Fruit fly (Drosophila melanogaster) whole organism, embryonic: ENCODE results near the gene Ptp10D.

Source experiments
- Abd-B ChIP-seq: fragments of 200-800 bp; sonication (Bioruptor generic); optimal IDR thresholded peaks from 2 replicates; lab custom pipeline; 2018; ENCODE audit warnings: missing biosample characterization, mild to moderate bottlenecking, missing genetic modification characterization, moderate library complexity
- Antp ChIP-seq: fragments of 200-800 bp; sonication (Bioruptor generic); optimal IDR thresholded peaks from 3 replicates; lab custom pipeline; 2016; ENCODE audit warnings: missing biosample characterization, missing genetic modification characterization
- Atf-2 ChIP-seq: fragments of 200-800 bp; sonication (Bioruptor generic); optimal IDR thresholded peaks from 2 replicates; lab custom pipeline; 2016; ENCODE audit warnings: missing biosample characterization, missing genetic modification characterization
- B-H2 ChIP-seq: fragments of 200-800 bp; sonication (Bioruptor generic); optimal IDR thresholded peaks from 2 replicates; lab custom pipeline; 2018; ENCODE audit warnings: missing biosample characterization, mild to moderate bottlenecking, missing genetic modification characterization
- CG11696 ChIP-seq: fragments of 200-800 bp; sonication (Bioruptor generic); IDR thresholded peaks from 2 replicates; pipeline ENCODE4 v1.3.6; 2022; ENCODE audit warnings: missing biosample characterization, missing genetic modification characterization
- CG11723 ChIP-seq: fragments of 200-800 bp; sonication (Bioruptor generic); optimal IDR thresholded peaks from 2 replicates; lab custom pipeline; 2017; ENCODE audit warnings: missing biosample characterization, mild to moderate bottlenecking, missing genetic modification characterization
- CG12071 ChIP-seq: fragments of 200-800 bp; sonication (Bioruptor generic); optimal IDR thresholded peaks from 3 replicates; lab custom pipeline; 2018; ENCODE audit warnings: missing biosample characterization, mild to moderate bottlenecking, missing genetic modification characterization
- CG12155 ChIP-seq: fragments of 200-800 bp; sonication (Bioruptor generic); optimal IDR thresholded peaks from 3 replicates; lab custom pipeline; 2016; ENCODE audit warnings: missing biosample characterization, missing genetic modification characterization
- CG12659 ChIP-seq: fragments of 200-800 bp; sonication (Bioruptor generic); optimal IDR thresholded peaks from 3 replicates; lab custom pipeline; 2017; ENCODE audit warnings: mild to moderate bottlenecking, missing biosample characterization, missing genetic modification reagents, missing genetic modification characterization
- CG13287 ChIP-seq: fragments of 200-800 bp; sonication (Bioruptor generic); IDR thresholded peaks from 2 replicates; pipeline ENCODE4 v1.3.6; 2022; ENCODE audit warnings: missing biosample characterization, missing genetic modification characterization; ENCODE audit not compliant: partially characterized antibody
- CG13775 ChIP-seq: fragments of 200-800 bp; sonication (Bioruptor generic); optimal IDR thresholded peaks from 3 replicates; lab custom pipeline; 2017; ENCODE audit warnings: missing biosample characterization, mild to moderate bottlenecking, missing genetic modification characterization
- CG13894 ChIP-seq: fragments of 200-800 bp; sonication (Bioruptor generic); optimal IDR thresholded peaks from 3 replicates; lab custom pipeline; 2018; ENCODE audit warnings: missing biosample characterization, mild to moderate bottlenecking, missing genetic modification characterization, moderate library complexity
- CG17186 ChIP-seq: fragments of 200-800 bp; sonication (Bioruptor generic); optimal IDR thresholded peaks from 3 replicates; lab custom pipeline; 2017; ENCODE audit warnings: missing biosample characterization, missing genetic modification reagents, missing genetic modification characterization
- CG18476 ChIP-seq: fragments of 200-800 bp; sonication (Bioruptor generic); optimal IDR thresholded peaks from 2 replicates; lab custom pipeline; 2016; ENCODE audit warnings: missing biosample characterization, mild to moderate bottlenecking, missing genetic modification characterization
- CG30020 ChIP-seq: fragments of 200-800 bp; optimal IDR thresholded peaks from 2 replicates; lab custom pipeline; 2019; ENCODE audit warnings: missing biosample characterization, mild to moderate bottlenecking, missing genetic modification characterization, moderate library complexity
- CG32532 ChIP-seq: fragments of 200-800 bp; sonication (Bioruptor generic); IDR thresholded peaks from 2 replicates; pipeline ENCODE4 v1.3.6; 2022; ENCODE audit warnings: missing biosample characterization, missing genetic modification characterization
- CG3407 ChIP-seq: fragments of 200-800 bp; sonication (Bioruptor generic); optimal IDR thresholded peaks from 2 replicates; lab custom pipeline; 2018; ENCODE audit warnings: missing biosample characterization, mild to moderate bottlenecking, missing genetic modification characterization
- CG3726 ChIP-seq: fragments of 200-800 bp; sonication (Bioruptor generic); IDR thresholded peaks from 3 replicates; pipeline ENCODE4, ENCODE4 v1.3.6; 2022; ENCODE audit warnings: missing biosample characterization, missing genetic modification characterization
- CG4820 ChIP-seq: fragments of 200-800 bp; sonication (Bioruptor generic); optimal IDR thresholded peaks from 3 replicates; lab custom pipeline; 2016; ENCODE audit warnings: missing biosample characterization, missing genetic modification characterization
- CG5180 ChIP-seq: fragments of 200-800 bp; sonication (Bioruptor generic); optimal IDR thresholded peaks from 3 replicates; lab custom pipeline; 2017; ENCODE audit warnings: missing biosample characterization, missing genetic modification characterization, mild to moderate bottlenecking, moderate library complexity, missing genetic modification reagents
- CG5245 ChIP-seq: fragments of 200-800 bp; sonication (Bioruptor generic); optimal IDR thresholded peaks from 3 replicates; lab custom pipeline; 2016; ENCODE audit warnings: missing biosample characterization, missing genetic modification characterization
- CG6175 ChIP-seq: fragments of 200-800 bp; sonication (Bioruptor generic); IDR thresholded peaks from 3 replicates; pipeline ENCODE4 v1.3.6; 2022; ENCODE audit warnings: missing biosample characterization, missing genetic modification characterization
- CG6254 ChIP-seq: fragments of 200-800 bp; sonication (Bioruptor generic); optimal IDR thresholded peaks from 3 replicates; lab custom pipeline; 2017; ENCODE audit warnings: mild to moderate bottlenecking, missing biosample characterization, missing genetic modification reagents, missing genetic modification characterization
- CG6272 ChIP-seq: fragments of 200-800 bp; sonication (Bioruptor generic); IDR thresholded peaks from 2 replicates; pipeline ENCODE4 v1.3.6; 2022; ENCODE audit warnings: missing biosample characterization, missing genetic modification characterization
- CG7745 ChIP-seq: fragments of 200-800 bp; sonication (Bioruptor generic); optimal IDR thresholded peaks from 2 replicates; lab custom pipeline; 2018; ENCODE audit warnings: missing biosample characterization, mild to moderate bottlenecking, missing genetic modification characterization, moderate library complexity
- CG9727 ChIP-seq: fragments of 200-800 bp; sonication (Bioruptor generic); optimal IDR thresholded peaks from 3 replicates; lab custom pipeline; 2017; ENCODE audit warnings: missing biosample characterization, mild to moderate bottlenecking, missing genetic modification characterization
- Dad ChIP-seq: fragments of 200-800 bp; sonication (Bioruptor generic); optimal IDR thresholded peaks from 3 replicates; lab custom pipeline; 2016; ENCODE audit warnings: missing biosample characterization, missing genetic modification characterization
- Dbx ChIP-seq: fragments of 200-800 bp; sonication (Bioruptor generic); IDR thresholded peaks from 3 replicates; pipeline ENCODE4 v1.3.6; 2022; ENCODE audit warnings: missing biosample characterization, missing genetic modification characterization
- Deaf1 ChIP-seq: fragments of 200-800 bp; optimal IDR thresholded peaks from 3 replicates; lab custom pipeline; 2019; ENCODE audit warnings: missing biosample characterization, mild to moderate bottlenecking, missing genetic modification characterization, moderate library complexity
- Dref ChIP-seq: fragments of 200-800 bp; sonication (Bioruptor generic); IDR thresholded peaks from 2 replicates; pipeline ENCODE4 v1.3.6; 2022; ENCODE audit warnings: missing biosample characterization, missing genetic modification characterization
- Ets65A ChIP-seq: fragments of 200-800 bp; sonication (Bioruptor generic); peaks from one replicate; lab custom pipeline; 2016; ENCODE audit warnings: missing biosample characterization, missing genetic modification characterization
- Fer2 ChIP-seq: fragments of 200-800 bp; sonication (Bioruptor generic); optimal IDR thresholded peaks from 2 replicates; lab custom pipeline; 2018; ENCODE audit warnings: missing biosample characterization, mild to moderate bottlenecking, missing genetic modification characterization, moderate library complexity
- HLH54F ChIP-seq: fragments of 200-800 bp; sonication (Bioruptor generic); optimal IDR thresholded peaks from 3 replicates; lab custom pipeline; 2016; ENCODE audit warnings: missing biosample characterization, missing genetic modification characterization
- Max ChIP-seq: fragments of 200-800 bp; sonication (Bioruptor generic); optimal IDR thresholded peaks from 2 replicates; lab custom pipeline; 2016; ENCODE audit warnings: missing biosample characterization, mild to moderate bottlenecking, missing genetic modification characterization
- Oaz ChIP-seq: fragments of 200-800 bp; sonication (Bioruptor generic); IDR thresholded peaks from 2 replicates; pipeline ENCODE4 v1.3.6; 2022; ENCODE audit warnings: missing biosample characterization, missing genetic modification characterization
- Sry-β ChIP-seq: fragments of 200-800 bp; sonication (Bioruptor generic); optimal IDR thresholded peaks from 2 replicates; lab custom pipeline; 2018; ENCODE audit warnings: missing biosample characterization, mild to moderate bottlenecking, missing genetic modification characterization, moderate library complexity
- ap ChIP-seq: fragments of 200-800 bp; sonication (Bioruptor generic); IDR thresholded peaks from 2 replicates; pipeline ENCODE4 v1.3.6; 2022; ENCODE audit warnings: missing biosample characterization, missing genetic modification characterization
- ash1 ChIP-seq: fragments of 200-800 bp; sonication (Bioruptor generic); optimal IDR thresholded peaks from 2 replicates; lab custom pipeline; 2018; ENCODE audit warnings: missing biosample characterization, mild to moderate bottlenecking, missing genetic modification characterization
- bowl ChIP-seq: fragments of 200-800 bp; sonication (Bioruptor generic); IDR thresholded peaks from 2 replicates; pipeline ENCODE4 v1.3.6; 2022; ENCODE audit warnings: missing biosample characterization, missing genetic modification characterization
- br ChIP-seq: fragments of >200 bp; optimal IDR thresholded peaks from 2 replicates; lab custom pipeline; 2017
- caup ChIP-seq: fragments of 200-800 bp; sonication (Bioruptor generic); optimal IDR thresholded peaks from 3 replicates; lab custom pipeline; 2017; ENCODE audit warnings: missing biosample characterization, mild to moderate bottlenecking, missing genetic modification characterization, moderate library complexity; ENCODE audit not compliant: severe bottlenecking
- corto ChIP-seq: fragments of 200-800 bp; sonication (Bioruptor generic); optimal IDR thresholded peaks from 2 replicates; lab custom pipeline; 2016; ENCODE audit warnings: missing biosample characterization, mild to moderate bottlenecking, missing genetic modification characterization, moderate library complexity
- fd102C ChIP-seq: fragments of 200-800 bp; sonication (Bioruptor generic); optimal IDR thresholded peaks from 2 replicates; lab custom pipeline; 2018; ENCODE audit warnings: missing biosample characterization, mild to moderate bottlenecking, missing genetic modification characterization, moderate library complexity
- hth ChIP-seq: fragments of >200 bp; optimal IDR thresholded peaks from 2 replicates; lab custom pipeline; 2017; ENCODE audit warnings: inconsistent platforms
- lab ChIP-seq: fragments of 200-800 bp; sonication (Bioruptor generic); optimal IDR thresholded peaks from 3 replicates; lab custom pipeline; 2017; ENCODE audit warnings: missing biosample characterization, missing genetic modification characterization, mild to moderate bottlenecking, moderate library complexity, missing genetic modification reagents
- mld ChIP-seq: fragments of 200-800 bp; sonication (Bioruptor generic); IDR thresholded peaks from 3 replicates; pipeline ENCODE4 v1.3.6; 2022; ENCODE audit warnings: missing biosample characterization, missing genetic modification characterization; ENCODE audit not compliant: partially characterized antibody
- otp ChIP-seq: fragments of 200-800 bp; sonication (Bioruptor generic); IDR thresholded peaks from 3 replicates; pipeline ENCODE4, ENCODE4 v1.3.6; 2022; ENCODE audit warnings: missing biosample characterization, missing genetic modification characterization
- sd ChIP-seq: fragments of 200-800 bp; sonication (Bioruptor generic); optimal IDR thresholded peaks from 3 replicates; lab custom pipeline; 2018; ENCODE audit warnings: missing biosample characterization, mild to moderate bottlenecking, missing genetic modification characterization, moderate library complexity
- sens-2 ChIP-seq: fragments of 200-800 bp; sonication (Bioruptor generic); IDR thresholded peaks from 2 replicates; pipeline ENCODE4 v1.3.6; 2022; ENCODE audit warnings: missing biosample characterization, missing genetic modification characterization
- shn ChIP-seq: fragments of 200-800 bp; sonication (Bioruptor generic); optimal IDR thresholded peaks from 3 replicates; lab custom pipeline; 2016; ENCODE audit warnings: missing biosample characterization, missing genetic modification characterization
- so ChIP-seq: fragments of 200-800 bp; sonication (Bioruptor generic); IDR thresholded peaks from 3 replicates; pipeline ENCODE4 v1.3.6; 2022; ENCODE audit warnings: missing biosample characterization, missing genetic modification characterization
- vnd ChIP-seq: fragments of 200-800 bp; sonication (Bioruptor generic); IDR thresholded peaks from 3 replicates; pipeline ENCODE4 v1.3.6; 2022; ENCODE audit warnings: missing biosample characterization, missing genetic modification characterization; ENCODE audit not compliant: partially characterized antibody

Gene Ptp10D

dm6 chrX:11715263-11715659 is 93.4 kb downstream of the Ptp10D start, which contains the start of gene Amun (continued):
- no peak for TF ChIP-seq CG11696
- no peak for TF ChIP-seq CG30020 (tag; lab: Kevin White, UChicago)
- TF ChIP-seq CG13287 = no peak
- TF ChIP-seq caup (GFP tag; lab: Kevin White, UChicago) = no peak
- TF ChIP-seq CG9727 (GFP tag; lab: Kevin White, UChicago) = no peak
- no peak for TF ChIP-seq fd102C (GFP tag; lab: Kevin White, UChicago)
- peak; percentile 24 for TF ChIP-seq HLH54F (GFP tag; lab: Kevin White, UChicago)
- TF ChIP-seq B-H2 = no peak
- no peak for TF ChIP-seq CG17186 (GFP tag; lab: Kevin White, UChicago)
- TF ChIP-seq hth (lab: Kevin White, UChicago) = no peak
- TF ChIP-seq CG13775 = no peak
- TF ChIP-seq Antp = peak; percentile 45
- no peak for TF ChIP-seq corto (GFP tag; lab: Kevin White, UChicago)
- TF ChIP-seq sens-2 (GFP tag; lab: Robert Waterston, UW) = no peak
- TF ChIP-seq vnd (GFP tag; lab: Robert Waterston, UW) = no peak
- TF ChIP-seq CG12071 = peak; percentile 31
- no peak for TF ChIP-seq Abd-B (GFP tag; lab: Kevin White, UChicago)
- no peak for TF ChIP-seq Fer2 (tag; lab: Kevin White, UChicago)
- peak; percentile 43 for TF ChIP-seq shn (GFP tag; lab: Kevin White, UChicago)
- peak; percentile 97 for TF ChIP-seq CG4820 (GFP tag; lab: Kevin White, UChicago)
- no peak for TF ChIP-seq CG5180
- no peak for TF ChIP-seq Sry-β (GFP tag; lab: Kevin White, UChicago)
- TF ChIP-seq ash1 (GFP tag; lab: Kevin White, UChicago) = peak; percentile 19
- TF ChIP-seq CG3726 (GFP tag; lab: Robert Waterston, UW) = no peak
- TF ChIP-seq CG6175 = no peak
- TF ChIP-seq CG7745 (tag; lab: Kevin White, UChicago) = no peak
- 0 out of 2 replicates have a peak, but pooled peaks have one; percentile 4 for TF ChIP-seq CG6272 (GFP tag; lab: Robert Waterston, UW)
- peak; percentile 7; the same call in 1 of the 3 replicates for TF ChIP-seq Dbx (GFP tag; lab: Robert Waterston, UW)
- TF ChIP-seq CG32532 (GFP tag; lab: Robert Waterston, UW) = peak; percentile 71
- TF ChIP-seq CG3407 (GFP tag; lab: Kevin White, UChicago) = no peak
- no peak for TF ChIP-seq CG6254 (GFP tag; lab: Kevin White, UChicago)
- no peak for TF ChIP-seq CG5245 (GFP tag; lab: Kevin White, UChicago)
- TF ChIP-seq lab (GFP tag; lab: Kevin White, UChicago) = peak; percentile 3
- no peak for TF ChIP-seq CG18476 (GFP tag; lab: Kevin White, UChicago)
- no peak for TF ChIP-seq so (GFP tag; lab: Robert Waterston, UW)
- TF ChIP-seq Dad (GFP tag; lab: Kevin White, UChicago) = no peak
- TF ChIP-seq mld (GFP tag; lab: Robert Waterston, UW) = no peak
- TF ChIP-seq Max (GFP tag; lab: Kevin White, UChicago) = no peak
- no peak for TF ChIP-seq CG13894 (tag; lab: Kevin White, UChicago)
- TF ChIP-seq Atf-2 (GFP tag; lab: Kevin White, UChicago) = peak; percentile 3
- TF ChIP-seq CG11723 (GFP tag; lab: Kevin White, UChicago) = no peak
- TF ChIP-seq ap (GFP tag; lab: Robert Waterston, UW) = no peak
- no peak for TF ChIP-seq Deaf1 (tag; lab: Kevin White, UChicago)
- TF ChIP-seq Dref (GFP tag; lab: Robert Waterston, UW) = no peak
- TF ChIP-seq CG12155 = no peak
- peak; percentile 90 for TF ChIP-seq Ets65A (GFP tag; lab: Kevin White, UChicago)
- no peak for TF ChIP-seq CG12659 (GFP tag; lab: Kevin White, UChicago)
- no peak for TF ChIP-seq br
- no peak for TF ChIP-seq bowl (GFP tag; lab: Robert Waterston, UW)
- no peak for TF ChIP-seq sd
- no peak for TF ChIP-seq otp (GFP tag; lab: Robert Waterston, UW)
- no peak for TF ChIP-seq Oaz (GFP tag; lab: Robert Waterston, UW)
